Fruit fly (Drosophila melanogaster) whole organism, adult: Measurements from ENCODE around the gene pst.

Source experiments
- CG11617 ChIP-seq: fragments of 200-800 bp; sonication (Bioruptor generic); optimal IDR thresholded peaks from 2 replicates; lab custom pipeline; 2017; ENCODE audit warnings: mild to moderate bottlenecking, missing biosample characterization, missing genetic modification reagents, missing genetic modification characterization
- CG12768 ChIP-seq: fragments of 200-800 bp; sonication (Bioruptor generic); optimal IDR thresholded peaks from 2 replicates; lab custom pipeline; 2017; ENCODE audit warnings: missing biosample characterization, missing genetic modification characterization, mild to moderate bottlenecking, moderate library complexity, missing genetic modification reagents
- CG14711 ChIP-seq: fragments of 200-800 bp; sonication (Bioruptor generic); optimal IDR thresholded peaks from 2 replicates; lab custom pipeline; 2018; ENCODE audit warnings: missing biosample characterization, mild to moderate bottlenecking, missing genetic modification characterization, moderate library complexity
- CG1620 ChIP-seq: fragments of 200-800 bp; sonication (Bioruptor generic); optimal IDR thresholded peaks from 2 replicates; lab custom pipeline; 2016; ENCODE audit warnings: missing biosample characterization, missing genetic modification characterization
- CG33017 ChIP-seq: fragments of 200-800 bp; sonication (Bioruptor generic); optimal IDR thresholded peaks from 2 replicates; lab custom pipeline; 2018; ENCODE audit warnings: missing biosample characterization, mild to moderate bottlenecking, missing genetic modification characterization, moderate library complexity
- CG7101 ChIP-seq: fragments of 200-800 bp; sonication (Bioruptor generic); optimal IDR thresholded peaks from 2 replicates; lab custom pipeline; 2018; ENCODE audit warnings: missing biosample characterization, mild to moderate bottlenecking, missing genetic modification characterization, moderate library complexity
- Clk ChIP-seq: fragments of 200-800 bp; sonication (Bioruptor generic); optimal IDR thresholded peaks from 2 replicates; lab custom pipeline; 2017; ENCODE audit warnings: missing biosample characterization, missing genetic modification characterization
- Crg-1 ChIP-seq: fragments of 200-800 bp; sonication (Bioruptor generic); optimal IDR thresholded peaks from 2 replicates; lab custom pipeline; 2016; ENCODE audit warnings: missing biosample characterization, missing genetic modification characterization
- Hr96 ChIP-seq: fragments of 200-800 bp; sonication (Bioruptor generic); optimal IDR thresholded peaks from 2 replicates; lab custom pipeline; 2016; ENCODE audit warnings: missing biosample characterization, missing genetic modification characterization
- Mnt ChIP-seq: fragments of 200-800 bp; sonication (Bioruptor generic); optimal IDR thresholded peaks from 2 replicates; lab custom pipeline; 2016; ENCODE audit warnings: missing biosample characterization, mild to moderate bottlenecking, missing genetic modification characterization
- bab1 ChIP-seq: fragments of 200-800 bp; sonication (Bioruptor generic); optimal IDR thresholded peaks from 3 replicates; lab custom pipeline; 2019; ENCODE audit warnings: missing biosample characterization, mild to moderate bottlenecking, missing genetic modification characterization, moderate library complexity
- kay ChIP-seq: fragments of 200-800 bp; sonication (Bioruptor generic); peaks from one replicate; lab custom pipeline; 2016; ENCODE audit warnings: missing biosample characterization, missing genetic modification characterization, borderline replicate concordance
- ovo ChIP-seq: fragments of 200-800 bp; sonication (Bioruptor generic); optimal IDR thresholded peaks from 2 replicates; lab custom pipeline; 2016; ENCODE audit warnings: missing biosample characterization, missing genetic modification characterization
- pad ChIP-seq: fragments of 200-800 bp; sonication (Bioruptor generic); optimal IDR thresholded peaks from 3 replicates; lab custom pipeline; 2017; ENCODE audit warnings: missing biosample characterization, missing genetic modification characterization, mild to moderate bottlenecking, moderate library complexity, missing genetic modification reagents

DNA sequence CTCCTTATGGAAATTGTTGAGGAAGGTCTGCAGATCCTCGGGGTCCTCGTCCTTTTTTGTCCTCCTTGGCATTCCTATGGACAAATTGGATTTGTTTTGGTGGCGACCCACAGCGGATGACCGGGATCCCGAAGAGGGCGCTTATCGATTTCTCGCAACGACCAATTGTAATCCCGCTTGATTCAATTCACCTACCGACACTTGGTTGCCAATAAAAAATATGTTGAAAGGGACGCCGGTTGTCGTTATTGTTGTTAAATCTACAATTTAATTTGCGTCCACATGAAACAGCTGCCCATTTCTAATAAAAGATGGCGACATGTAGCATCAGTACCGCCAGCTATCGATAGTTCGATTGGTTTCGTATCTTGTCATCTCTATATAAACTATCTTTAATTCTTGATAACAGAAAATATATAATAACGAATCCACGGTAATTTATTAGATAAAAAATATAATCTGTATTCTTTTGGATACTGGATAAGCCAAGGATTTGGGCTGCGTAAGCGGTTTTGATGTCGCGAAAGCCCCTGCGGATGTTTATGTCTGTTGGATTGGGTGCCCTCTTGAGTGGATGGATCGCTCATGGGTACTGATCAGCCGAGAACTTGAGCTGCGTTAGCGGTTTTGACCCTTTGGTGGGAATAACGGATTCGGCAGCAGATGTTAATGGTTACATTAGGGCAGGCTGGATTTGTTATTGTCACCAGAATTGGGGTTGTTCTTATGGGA, 3.5 kb downstream of the pst start, which contains the start of gene CTCF:
- TF ChIP-seq CG1620 (GFP tag; lab: Kevin White, UChicago) (no peak), ovo (GFP tag; lab: Kevin White, UChicago) (no peak), kay (GFP tag; lab: Kevin White, UChicago) (no peak), CG12768 (GFP tag; lab: Kevin White, UChicago) (no peak), Crg-1 (GFP tag; lab: Kevin White, UChicago) (no peak), CG7101 (peak; percentile 29), Hr96 (GFP tag; lab: Kevin White, UChicago) (no peak), Clk (GFP tag; lab: Kevin White, UChicago) (no peak), Mnt (GFP tag; lab: Kevin White, UChicago) (peak; percentile 40), pad (GFP tag; lab: Kevin White, UChicago) (peak; percentile 53), CG14711 (tag; lab: Kevin White, UChicago) (peak; percentile 22), CG33017 (tag; lab: Kevin White, UChicago) (no peak), CG11617 (peak; percentile 31), bab1 (GFP tag; lab: Kevin White, UChicago) (peak; percentile 43)
